Fruit fly (Drosophila melanogaster) whole organism, wandering third instar larva: ENCODE results near the gene CG10710.

ENCODE experiments used
- Abd-B ChIP-seq: fragments of >200 bp; optimal IDR thresholded peaks from 2 replicates; lab custom pipeline; 2017; ENCODE audit warnings: missing biosample characterization, missing genetic modification characterization
- CG32264 ChIP-seq: fragments of 200-800 bp; sonication (Bioruptor generic); optimal IDR thresholded peaks from 2 replicates; lab custom pipeline; 2016; ENCODE audit warnings: missing biosample characterization, missing genetic modification characterization
- CG9705 ChIP-seq: fragments of 200-800 bp; sonication (Bioruptor generic); optimal IDR thresholded peaks from 2 replicates; lab custom pipeline; 2018; ENCODE audit warnings: missing biosample characterization, mild to moderate bottlenecking, missing genetic modification characterization
- CrebA ChIP-seq: fragments of 200-800 bp; sonication (Bioruptor generic); optimal IDR thresholded peaks from 2 replicates; lab custom pipeline; 2016; ENCODE audit warnings: missing biosample characterization, mild to moderate bottlenecking, missing genetic modification characterization, borderline replicate concordance
- Dfd ChIP-seq: fragments of >200 bp; optimal IDR thresholded peaks from 2 replicates; lab custom pipeline; 2017; ENCODE audit warnings: missing biosample characterization, missing genetic modification characterization
- Dif ChIP-seq: fragments of 200-275, 200-300 bp; sonication (Bioruptor generic); optimal IDR thresholded peaks from 2 replicates; lab custom pipeline; 2018; ENCODE audit warnings: missing biosample characterization, missing genetic modification characterization; ENCODE audit not compliant: partially characterized antibody
- GATAd ChIP-seq: sonication (Bioruptor generic); optimal IDR thresholded peaks from 2 replicates; lab custom pipeline; 2016; ENCODE audit warnings: missing biosample characterization, missing genetic modification characterization
- HLH106 ChIP-seq: fragments of 200-800 bp; optimal IDR thresholded peaks from 3 replicates; lab custom pipeline; 2019; ENCODE audit warnings: missing biosample characterization, mild to moderate bottlenecking, missing genetic modification characterization, moderate library complexity
- Hnf4 ChIP-seq: fragments of 200-800 bp; sonication (Bioruptor generic); optimal IDR thresholded peaks from 2 replicates; lab custom pipeline; 2016; ENCODE audit warnings: missing biosample characterization, mild to moderate bottlenecking, missing genetic modification characterization
- Hr78 ChIP-seq: fragments of >200 bp; optimal IDR thresholded peaks from 2 replicates; lab custom pipeline; 2017; ENCODE audit warnings: missing biosample characterization, missing genetic modification characterization
- Hr83 ChIP-seq: fragments of 200-300 bp; sonication (Bioruptor generic); optimal IDR thresholded peaks from 2 replicates; lab custom pipeline; 2016; ENCODE audit warnings: missing biosample characterization, mild to moderate bottlenecking, missing genetic modification characterization, moderate library complexity; ENCODE audit not compliant: poor library complexity, severe bottlenecking
- Jra ChIP-seq: sonication (Bioruptor generic); optimal IDR thresholded peaks from 2 replicates; lab custom pipeline; 2016; ENCODE audit warnings: missing biosample characterization, missing genetic modification characterization
- Mio ChIP-seq: sonication (Bioruptor generic); optimal IDR thresholded peaks from 2 replicates; lab custom pipeline; 2016; ENCODE audit warnings: missing biosample characterization, missing genetic modification characterization
- Myc ChIP-seq: fragments of >200 bp; optimal IDR thresholded peaks from 2 replicates; lab custom pipeline; 2017
- N ChIP-seq: fragments of >200 bp; optimal IDR thresholded peaks from 2 replicates; lab custom pipeline; 2018; ENCODE audit warnings: missing biosample characterization, missing external identifiers, missing genetic modification characterization
- OdsH ChIP-seq: fragments of 200-800 bp; sonication (Bioruptor generic); optimal IDR thresholded peaks from 2 replicates; lab custom pipeline; 2016; ENCODE audit warnings: missing biosample characterization, mild to moderate bottlenecking, missing genetic modification characterization
- Rel ChIP-seq, 2 experiments: fragments of 200-800 bp; sonication (Bioruptor generic) in 1 of 2; optimal IDR thresholded peaks; 2 replicates in 1 of 2; 3 replicates in 1 of 2; lab custom pipeline; 2016 to 2019; ENCODE audit warnings: mild to moderate bottlenecking in 2 of 2, missing biosample characterization in 2 of 2, missing genetic modification characterization in 2 of 2, moderate library complexity in 1 of 2
- Sp1 ChIP-seq: fragments of 200-800 bp; sonication (Bioruptor generic); optimal IDR thresholded peaks from 3 replicates; lab custom pipeline; 2019; ENCODE audit warnings: missing biosample characterization, mild to moderate bottlenecking, missing genetic modification characterization, moderate library complexity
- Vsx2 ChIP-seq: fragments of 200-300, 225-300 bp; sonication (Bioruptor generic); optimal IDR thresholded peaks from 2 replicates; lab custom pipeline; 2018; ENCODE audit warnings: missing biosample characterization, missing genetic modification characterization; ENCODE audit not compliant: partially characterized antibody
- br ChIP-seq: fragments of 200-800 bp; sonication (Bioruptor generic); optimal IDR thresholded peaks from 2 replicates; lab custom pipeline; 2016; ENCODE audit warnings: missing biosample characterization, missing genetic modification characterization
- brk ChIP-seq: fragments of 200-800 bp; sonication (Bioruptor generic); optimal IDR thresholded peaks from 2 replicates; lab custom pipeline; 2016; ENCODE audit warnings: missing biosample characterization, mild to moderate bottlenecking, missing genetic modification characterization
- dl ChIP-seq, 2 experiments: fragments of 175-275, 200-275 bp in 1 of 2; fragments of 200-275 bp in 1 of 2; sonication (Bioruptor generic); optimal IDR thresholded peaks; lab custom pipeline; 2018; ENCODE audit warnings: mild to moderate bottlenecking in 2 of 2, missing biosample characterization in 2 of 2, missing genetic modification characterization in 2 of 2, moderate library complexity in 2 of 2; ENCODE audit not compliant: partially characterized antibody in 2 of 2, insufficient read depth in 1 of 2
- dmrt93B ChIP-seq: fragments of 200-800 bp; sonication (Bioruptor generic); optimal IDR thresholded peaks from 2 replicates; lab custom pipeline; 2018; ENCODE audit warnings: missing biosample characterization, mild to moderate bottlenecking, missing genetic modification characterization
- dsf ChIP-seq: sonication (Bioruptor generic); optimal IDR thresholded peaks from 2 replicates; lab custom pipeline; 2016; ENCODE audit warnings: missing biosample characterization, missing genetic modification characterization, borderline replicate concordance
- ey ChIP-seq: fragments of 200-800 bp; sonication (Bioruptor generic); optimal IDR thresholded peaks from 2 replicates; lab custom pipeline; 2016; ENCODE audit warnings: missing biosample characterization, missing genetic modification characterization
- foxo ChIP-seq, 2 experiments: fragments of 200-800 bp; sonication (Bioruptor generic); optimal IDR thresholded peaks; 2 replicates in 1 of 2; 3 replicates in 1 of 2; lab custom pipeline; 2016 to 2017; ENCODE audit warnings: missing biosample characterization in 2 of 2, missing genetic modification characterization in 2 of 2
- fru ChIP-seq: fragments of 200-800 bp; sonication (Bioruptor generic); optimal IDR thresholded peaks from 3 replicates; lab custom pipeline; 2016; ENCODE audit warnings: missing biosample characterization, mild to moderate bottlenecking, missing genetic modification characterization
- h ChIP-seq: fragments of 200-800 bp; sonication (Bioruptor generic); optimal IDR thresholded peaks from 3 replicates; lab custom pipeline; 2016; ENCODE audit warnings: missing biosample characterization, mild to moderate bottlenecking, missing genetic modification characterization
- jim ChIP-seq: fragments of 175-275, 200-325 bp; sonication (Bioruptor generic); optimal IDR thresholded peaks from 2 replicates; lab custom pipeline; 2016; ENCODE audit warnings: missing biosample characterization, mild to moderate bottlenecking, missing genetic modification characterization
- lola ChIP-seq: fragments of >200 bp; optimal IDR thresholded peaks from 2 replicates; lab custom pipeline; 2017; ENCODE audit warnings: missing biosample characterization, missing genetic modification characterization
- pan ChIP-seq: fragments of >200 bp; optimal IDR thresholded peaks from 2 replicates; lab custom pipeline; 2017
- psq ChIP-seq: fragments of 200-800 bp; sonication (Bioruptor generic); optimal IDR thresholded peaks from 3 replicates; lab custom pipeline; 2017; ENCODE audit warnings: missing biosample characterization, mild to moderate bottlenecking, missing genetic modification characterization, moderate library complexity
- rgr ChIP-seq: fragments of 200-800 bp; sonication (Bioruptor generic); optimal IDR thresholded peaks from 3 replicates; lab custom pipeline; 2016; ENCODE audit warnings: missing biosample characterization, mild to moderate bottlenecking, missing genetic modification characterization
- sage ChIP-seq: fragments of 200-800 bp; sonication (Bioruptor generic); optimal IDR thresholded peaks from 2 replicates; lab custom pipeline; 2016; ENCODE audit warnings: missing biosample characterization, mild to moderate bottlenecking, missing genetic modification characterization
- sv ChIP-seq: fragments of 200-800 bp; sonication (Bioruptor generic); optimal IDR thresholded peaks from 3 replicates; lab custom pipeline; 2016; ENCODE audit warnings: missing biosample characterization, missing genetic modification characterization
- tai ChIP-seq: sonication (Bioruptor generic); optimal IDR thresholded peaks from 2 replicates; lab custom pipeline; 2016; ENCODE audit warnings: missing biosample characterization, missing genetic modification characterization
- usp ChIP-seq: fragments of >200 bp; optimal IDR thresholded peaks from 2 replicates; lab custom pipeline; 2017; ENCODE audit warnings: missing biosample characterization, missing genetic modification characterization
- woc ChIP-seq: sonication (Bioruptor generic); optimal IDR thresholded peaks from 2 replicates; lab custom pipeline; 2016; ENCODE audit warnings: missing biosample characterization, mild to moderate bottlenecking, missing genetic modification characterization

The CG10710 gene

dm6 chr3L:13486860-13487404, 32.5 kb downstream of the CG10710 start:
- TF ChIP-seq Vsx2 (GFP tag; lab: Kevin White, UChicago) (no peak), Hr83 (GFP tag; lab: Kevin White, UChicago) (no peak), usp (GFP tag; lab: Kevin White, UChicago) (no peak), sage (GFP tag; lab: Kevin White, UChicago) (no peak), sv (GFP tag; lab: Kevin White, UChicago) (no peak), Rel (GFP tag; optimal IDR thresholded peaks at IDR 0.05; lab: Kevin White, UChicago) (no peak), Rel (tag; optimal IDR thresholded peaks at IDR 0.05; lab: Kevin White, UChicago) (no peak), br (GFP tag; lab: Kevin White, UChicago) (no peak), HLH106 (tag; lab: Kevin White, UChicago) (no peak), CG9705 (GFP tag; lab: Kevin White, UChicago) (no peak), GATAd (no peak), OdsH (GFP tag; lab: Kevin White, UChicago) (no peak)

- TF ChIP-seq CG32264: no peak
- no peak for TF ChIP-seq Dfd
- TF ChIP-seq fru (GFP tag; lab: Kevin White, UChicago): peak; percentile 3
- TF ChIP-seq Hnf4 (GFP tag; lab: Kevin White, UChicago): peak; percentile 65
- no peak for TF ChIP-seq ey (GFP tag; lab: Kevin White, UChicago)
- peak; percentile 11 for TF ChIP-seq dsf (GFP tag; lab: Kevin White, UChicago)
- no peak for TF ChIP-seq usp (GFP tag; lab: Kevin White, UChicago)
- TF ChIP-seq Dif (GFP tag; lab: Kevin White, UChicago): no peak
- no peak for TF ChIP-seq N
- no peak for TF ChIP-seq CG9705 (GFP tag; lab: Kevin White, UChicago)
- TF ChIP-seq Jra: peak; percentile 55
- no peak for TF ChIP-seq lola (GFP tag; lab: Kevin White, UChicago)
- TF ChIP-seq foxo (GFP tag; optimal IDR thresholded peaks at IDR 0.05; lab: Kevin White, UChicago): peak in 1 of 2 experiments; percentile 26
- no peak for TF ChIP-seq psq (GFP tag; lab: Kevin White, UChicago)
- no peak for TF ChIP-seq dl (GFP tag; optimal IDR thresholded peaks at IDR 0.05; lab: Kevin White, UChicago; ENCODE audit: insufficient read depth in 1 of 2, partially characterized antibody in 2 of 2)
- peak; percentile 26 for TF ChIP-seq h (GFP tag; lab: Kevin White, UChicago)
- no peak for TF ChIP-seq OdsH (GFP tag; lab: Kevin White, UChicago)
- no peak for TF ChIP-seq HLH106 (tag; lab: Kevin White, UChicago)
- peak; percentile 61 for TF ChIP-seq Hr83 (GFP tag; lab: Kevin White, UChicago)
- TF ChIP-seq Hr78 (GFP tag; lab: Kevin White, UChicago): no peak
- TF ChIP-seq pan (lab: Kevin White, UChicago): no peak
- no peak for TF ChIP-seq sage (GFP tag; lab: Kevin White, UChicago)
- TF ChIP-seq tai (GFP tag; lab: Kevin White, UChicago): no peak
- TF ChIP-seq Mio (GFP tag; lab: Kevin White, UChicago): no peak
- no peak for TF ChIP-seq Vsx2 (GFP tag; lab: Kevin White, UChicago)
- TF ChIP-seq Myc (lab: Kevin White, UChicago): no peak
- no peak for TF ChIP-seq Abd-B (GFP tag; lab: Kevin White, UChicago)
- TF ChIP-seq Rel (GFP tag; optimal IDR thresholded peaks at IDR 0.05; lab: Kevin White, UChicago): no peak
- TF ChIP-seq Rel (tag; optimal IDR thresholded peaks at IDR 0.05; lab: Kevin White, UChicago): peak; percentile 5
- TF ChIP-seq dmrt93B (GFP tag; lab: Kevin White, UChicago): no peak
- no peak for TF ChIP-seq br (GFP tag; lab: Kevin White, UChicago)
- peak; percentile 47 for TF ChIP-seq rgr (GFP tag; lab: Kevin White, UChicago)
- TF ChIP-seq CrebA (GFP tag; lab: Kevin White, UChicago): no peak
- TF ChIP-seq GATAd: no peak
- no peak for TF ChIP-seq jim (GFP tag; lab: Kevin White, UChicago)
- TF ChIP-seq Sp1: no peak
- TF ChIP-seq woc (GFP tag; lab: Kevin White, UChicago): peak; percentile 14
- no peak for TF ChIP-seq sv (GFP tag; lab: Kevin White, UChicago)
- peak; percentile 52 for TF ChIP-seq brk (GFP tag; lab: Kevin White, UChicago)
Observed at dm6 chr3L:13486041-13486859, 33.2 kb downstream of the CG10710 start, which contains the start of the genes Abp1 and Tgi. TSS of gene Abp1 (minus strand) at chr3L:13486280. TSS of gene Tgi (plus strand) at chr3L:13486797.
